Worm (Caenorhabditis elegans) whole organism, L2 larva: ENCODE results near the gene rme-4.

ENCODE experiments used
- C34F6.9 ChIP-seq: fragments of 150-350 bp; optimal IDR thresholded peaks from 2 replicates; lab custom pipeline; 2014; ENCODE audit warnings: missing biosample characterization, missing genetic modification characterization
- Y55F3AM.14 ChIP-seq: fragments of 200-800 bp; sonication (Bioruptor generic); optimal IDR thresholded peaks from 2 replicates; lab custom pipeline; 2018; ENCODE audit warnings: mild to moderate bottlenecking, missing genetic modification characterization, missing compliant biosample characterization
- ama-1 ChIP-seq: fragments of 150-350 bp; optimal IDR thresholded peaks from 2 replicates; lab custom pipeline; 2018; ENCODE audit warnings: inconsistent platforms
- nhr-237 ChIP-seq: fragments of 150-350 bp; optimal IDR thresholded peaks from 2 replicates; lab custom pipeline; 2014; ENCODE audit warnings: missing biosample characterization, missing genetic modification characterization
- nhr-77 ChIP-seq: fragments of 150-350 bp; optimal IDR thresholded peaks from 2 replicates; lab custom pipeline; 2014; ENCODE audit warnings: missing biosample characterization, missing genetic modification characterization
- snpc-4 ChIP-seq: fragments of 150-350 bp; optimal IDR thresholded peaks from 2 replicates; lab custom pipeline; 2014; ENCODE audit warnings: missing biosample characterization, missing genetic modification characterization
- unc-39 ChIP-seq: fragments of 150-350 bp; optimal IDR thresholded peaks from 2 replicates; lab custom pipeline; 2014; ENCODE audit warnings: missing biosample characterization, missing genetic modification characterization
- zag-1 ChIP-seq: fragments of 150-350 bp; optimal IDR thresholded peaks from 2 replicates; lab custom pipeline; 2014; ENCODE audit warnings: missing biosample characterization, missing genetic modification characterization
- ztf-11 ChIP-seq: sonication (generic microtip); optimal IDR thresholded peaks from 2 replicates; lab custom pipeline; 2017; ENCODE audit warnings: missing biosample characterization, missing genetic modification characterization

ce11 chrX:10395668-10396067 lies 16.0 kb upstream of the rme-4 start:
- TF ChIP-seq nhr-77 (tag; lab: Kevin White, UChicago): no peak
- TF ChIP-seq snpc-4 (tag; lab: Kevin White, UChicago): no peak
- no peak for TF ChIP-seq C34F6.9 (tag; lab: Kevin White, UChicago)
- no peak for TF ChIP-seq ama-1 (lab: Kevin White, UChicago)
- no peak for TF ChIP-seq unc-39 (tag; lab: Kevin White, UChicago)
- no peak for TF ChIP-seq ztf-11 (tag; lab: Kevin White, UChicago)
- TF ChIP-seq Y55F3AM.14 (GFP tag; lab: Kevin White, UChicago): no peak
- TF ChIP-seq nhr-237 (tag; lab: Kevin White, UChicago): no peak
- TF ChIP-seq zag-1 (tag; lab: Kevin White, UChicago): no peak
